Fruit fly (Drosophila melanogaster) whole organism, prepupa: Measurements from ENCODE around the gene Hand.
A peak's percentile ranks its signal among the peaks of the same experiment; 100 is the strongest.

ENCODE experiments used
- Blimp-1 ChIP-seq: fragments of 200-800 bp; sonication (Bioruptor generic); optimal IDR thresholded peaks from 3 replicates; lab custom pipeline; 2017; ENCODE audit warnings: missing biosample characterization, missing genetic modification characterization, mild to moderate bottlenecking, moderate library complexity, missing genetic modification reagents
- CG10631 ChIP-seq: fragments of 200-800 bp; sonication (Bioruptor generic); optimal IDR thresholded peaks from 2 replicates; lab custom pipeline; 2016; ENCODE audit warnings: missing biosample characterization, missing genetic modification characterization
- CG11762 ChIP-seq: fragments of 200-800 bp; sonication (Bioruptor generic); optimal IDR thresholded peaks from 3 replicates; lab custom pipeline; 2016; ENCODE audit warnings: missing biosample characterization, missing genetic modification characterization; ENCODE audit not compliant: insufficient read depth
- CG11902 ChIP-seq: fragments of 200-800 bp; sonication (Bioruptor generic); optimal IDR thresholded peaks from 3 replicates; lab custom pipeline; 2016; ENCODE audit warnings: missing biosample characterization, missing genetic modification characterization
- CG15336 ChIP-seq: fragments of 200-800 bp; sonication (Bioruptor generic); IDR thresholded peaks from 2 replicates; pipeline ENCODE4 v1.3.6; 2022; ENCODE audit warnings: missing biosample characterization, missing genetic modification characterization
- CG1621 ChIP-seq: fragments of 200-800 bp; sonication (Bioruptor generic); optimal IDR thresholded peaks from 3 replicates; lab custom pipeline; 2018; ENCODE audit warnings: missing biosample characterization, mild to moderate bottlenecking, missing genetic modification characterization
- CG3032 ChIP-seq: fragments of 200-800 bp; optimal IDR thresholded peaks from 2 replicates; lab custom pipeline; 2019; ENCODE audit warnings: missing biosample characterization, mild to moderate bottlenecking, missing genetic modification characterization, moderate library complexity
- CG31627 ChIP-seq: fragments of 200-800 bp; sonication (Bioruptor generic); optimal IDR thresholded peaks from 3 replicates; lab custom pipeline; 2016; ENCODE audit warnings: missing biosample characterization, missing genetic modification characterization
- CG34406 ChIP-seq: fragments of 200-800 bp; sonication (Bioruptor generic); optimal IDR thresholded peaks from 3 replicates; lab custom pipeline; 2016; ENCODE audit warnings: missing biosample characterization, missing genetic modification characterization
- CG4318 ChIP-seq: fragments of 200-800 bp; sonication (Bioruptor generic); optimal IDR thresholded peaks from 3 replicates; lab custom pipeline; 2017; ENCODE audit warnings: missing biosample characterization, mild to moderate bottlenecking, missing genetic modification characterization
- CG6163 ChIP-seq: fragments of 200-800 bp; sonication (Bioruptor generic); IDR thresholded peaks from 3 replicates; pipeline ENCODE4 v1.3.6; 2022; ENCODE audit warnings: missing biosample characterization, missing genetic modification characterization
- CG6792 ChIP-seq: fragments of 200-800 bp; sonication (Bioruptor generic); optimal IDR thresholded peaks from 3 replicates; lab custom pipeline; 2016; ENCODE audit warnings: missing biosample characterization, missing genetic modification characterization
- CG6808 ChIP-seq: fragments of 200-800 bp; sonication (Bioruptor generic); optimal IDR thresholded peaks from 3 replicates; lab custom pipeline; 2017; ENCODE audit warnings: missing biosample characterization, missing genetic modification characterization, mild to moderate bottlenecking, moderate library complexity, missing genetic modification reagents
- CG6854 ChIP-seq: fragments of 200-800 bp; sonication (Bioruptor generic); optimal IDR thresholded peaks from 2 replicates; lab custom pipeline; 2017; ENCODE audit warnings: missing biosample characterization, mild to moderate bottlenecking, missing genetic modification characterization
- CG8119 ChIP-seq: fragments of 200-800 bp; sonication (Bioruptor generic); IDR thresholded peaks from 3 replicates; pipeline ENCODE4 v1.3.6; 2022; ENCODE audit warnings: missing biosample characterization, missing genetic modification characterization
- CG8632 ChIP-seq: fragments of 200-800 bp; sonication (Bioruptor generic); optimal IDR thresholded peaks from 3 replicates; lab custom pipeline; 2016; ENCODE audit warnings: missing biosample characterization, missing genetic modification characterization
- CG9139 ChIP-seq: fragments of 200-800 bp; sonication (Bioruptor generic); optimal IDR thresholded peaks from 3 replicates; lab custom pipeline; 2017; ENCODE audit warnings: missing biosample characterization, mild to moderate bottlenecking, missing genetic modification characterization
- Eip78C ChIP-seq: fragments of 200-800 bp; sonication (Bioruptor generic); peaks from one replicate; lab custom pipeline; 2016; ENCODE audit warnings: missing biosample characterization, missing genetic modification characterization
- Eip93F ChIP-seq: fragments of 200-800 bp; sonication (Bioruptor generic); optimal IDR thresholded peaks from 2 replicates; lab custom pipeline; 2016; ENCODE audit warnings: missing biosample characterization, mild to moderate bottlenecking, missing genetic modification characterization
- Lpt ChIP-seq: fragments of 200-800 bp; sonication (Bioruptor generic); optimal IDR thresholded peaks from 3 replicates; lab custom pipeline; 2016; ENCODE audit warnings: missing biosample characterization, missing genetic modification characterization
- Smox ChIP-seq: fragments of 200-800 bp; sonication (Bioruptor generic); optimal IDR thresholded peaks from 3 replicates; lab custom pipeline; 2016; ENCODE audit warnings: missing biosample characterization, missing genetic modification characterization
- Sox102F ChIP-seq: fragments of 200-800 bp; sonication (Bioruptor generic); optimal IDR thresholded peaks from 2 replicates; lab custom pipeline; 2016; ENCODE audit warnings: missing biosample characterization, mild to moderate bottlenecking, missing genetic modification characterization
- Sox15 ChIP-seq: fragments of 200-800 bp; sonication (Bioruptor generic); optimal IDR thresholded peaks from 3 replicates; lab custom pipeline; 2016; ENCODE audit warnings: missing biosample characterization, missing genetic modification characterization
- achi ChIP-seq: fragments of 200-800 bp; sonication (Bioruptor generic); optimal IDR thresholded peaks from 3 replicates; lab custom pipeline; 2016; ENCODE audit warnings: missing biosample characterization, missing genetic modification characterization
- acj6 ChIP-seq: fragments of 200-800 bp; sonication (Bioruptor generic); optimal IDR thresholded peaks from 3 replicates; lab custom pipeline; 2016; ENCODE audit warnings: missing biosample characterization, missing genetic modification characterization
- dac ChIP-seq: fragments of 200-800 bp; sonication (Bioruptor generic); optimal IDR thresholded peaks from 2 replicates; lab custom pipeline; 2017; ENCODE audit warnings: missing biosample characterization, mild to moderate bottlenecking, missing genetic modification characterization
- dsx ChIP-seq: fragments of 200-800 bp; optimal IDR thresholded peaks from 3 replicates; lab custom pipeline; 2019; ENCODE audit warnings: missing biosample characterization, mild to moderate bottlenecking, missing genetic modification characterization, moderate library complexity; ENCODE audit not compliant: poor library complexity, severe bottlenecking
- esn ChIP-seq: fragments of 200-800 bp; sonication (Bioruptor generic); optimal IDR thresholded peaks from 2 replicates; lab custom pipeline; 2016; ENCODE audit warnings: missing biosample characterization, mild to moderate bottlenecking, missing genetic modification characterization, moderate library complexity
- fd59A ChIP-seq: fragments of 200-800 bp; sonication (Bioruptor generic); optimal IDR thresholded peaks from 2 replicates; lab custom pipeline; 2017; ENCODE audit warnings: missing biosample characterization, mild to moderate bottlenecking, missing genetic modification characterization, missing genetic modification reagents
- fkh ChIP-seq: fragments of 200-800 bp; sonication (Bioruptor generic); optimal IDR thresholded peaks from 3 replicates; lab custom pipeline; 2017; ENCODE audit warnings: missing biosample characterization, mild to moderate bottlenecking, missing genetic modification characterization, moderate library complexity
- lz ChIP-seq: fragments of 200-800 bp; sonication (Bioruptor generic); optimal IDR thresholded peaks from 3 replicates; lab custom pipeline; 2016; ENCODE audit warnings: missing biosample characterization, missing genetic modification characterization
- pdm3 ChIP-seq: fragments of 200-800 bp; sonication (Bioruptor generic); optimal IDR thresholded peaks from 3 replicates; lab custom pipeline; 2016; ENCODE audit warnings: missing biosample characterization, missing genetic modification characterization
- salr ChIP-seq, 2 experiments: fragments of 200-800 bp; sonication (Bioruptor generic); optimal IDR thresholded peaks; 3 replicates each; lab custom pipeline; 2016 to 2018; ENCODE audit warnings: missing biosample characterization in 2 of 2, missing genetic modification characterization in 2 of 2, mild to moderate bottlenecking in 1 of 2
- ss ChIP-seq, 2 experiments: fragments of 200-800 bp; sonication (Bioruptor generic); optimal IDR thresholded peaks; 2 replicates in 1 of 2; 3 replicates in 1 of 2; lab custom pipeline; 2017 to 2018; ENCODE audit warnings: mild to moderate bottlenecking in 2 of 2, missing biosample characterization in 2 of 2, missing genetic modification characterization in 2 of 2, moderate library complexity in 1 of 2

Gene Hand

dm6 chr2L:10266511-10266910, 28.7 kb downstream of the Hand start, which contains the start of gene CG4953:
TSS of gene CG4953 (plus strand) at chr2L:10266703.
- TF ChIP-seq fkh (peak; percentile 78), ss (GFP tag; optimal IDR thresholded peaks at IDR 0.05; lab: Kevin White, UChicago) (no peak)

DNA sequence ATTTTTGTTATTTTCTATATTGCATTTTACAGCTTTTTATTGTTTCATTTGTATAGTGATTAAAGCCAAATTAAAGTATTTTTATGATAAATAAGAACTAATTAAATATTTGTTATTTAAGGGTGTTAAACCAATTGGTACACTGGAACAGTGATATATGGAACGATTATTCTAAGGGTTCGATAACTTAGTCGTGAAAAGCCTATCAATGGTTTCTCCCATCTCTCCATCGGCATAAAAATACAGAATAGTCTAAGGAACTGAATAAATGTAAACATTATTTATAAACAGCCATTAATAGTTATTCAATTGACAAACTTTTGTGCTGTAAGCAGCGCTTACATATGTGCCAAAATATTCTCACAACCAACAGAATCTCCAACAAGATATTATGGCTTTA, 30.1 kb downstream of the Hand start, which contains the start of gene Mob3:
Mob3 (plus strand) TSS at position 208 of the 400 bp plus-strand sequence.
- peak; percentile 43 for TF ChIP-seq fkh
- peak; percentile 30 for TF ChIP-seq esn (GFP tag; lab: Kevin White, UChicago)
- TF ChIP-seq CG34406 (GFP tag; lab: Kevin White, UChicago), result no peak

dm6 chr2L:10263830-10264634, 31.2 kb downstream of the Hand start, which contains the start of gene REPTOR-BP:
TSS of gene REPTOR-BP (plus strand) at chr2L:10264125.
- no peak for TF ChIP-seq CG3032 (tag; lab: Kevin White, UChicago)
- TF ChIP-seq CG9139 (GFP tag; lab: Kevin White, UChicago), result no peak
- no peak for TF ChIP-seq CG31627
- peak; percentile 31 for TF ChIP-seq Eip93F (GFP tag; lab: Kevin White, UChicago)
- no peak for TF ChIP-seq CG15336 (GFP tag; lab: Robert Waterston, UW)
- no peak for TF ChIP-seq dac
- no peak for TF ChIP-seq CG8632 (GFP tag; lab: Kevin White, UChicago)
- TF ChIP-seq Sox102F (GFP tag; lab: Kevin White, UChicago), result no peak
- TF ChIP-seq Lpt (GFP tag; lab: Kevin White, UChicago), result no peak
- no peak for TF ChIP-seq CG11762
- no peak for TF ChIP-seq lz (GFP tag; lab: Kevin White, UChicago)
- TF ChIP-seq Sox15 (GFP tag; lab: Kevin White, UChicago), result no peak
- no peak for TF ChIP-seq CG6854 (GFP tag; lab: Kevin White, UChicago)
- TF ChIP-seq fkh, result peak; percentile 64
- peak; percentile 43 for TF ChIP-seq Eip78C
- no peak for TF ChIP-seq salr (GFP tag; optimal IDR thresholded peaks at IDR 0.05; lab: Kevin White, UChicago)
- no peak for TF ChIP-seq CG6792 (GFP tag; lab: Kevin White, UChicago)
- no peak for TF ChIP-seq CG8119 (GFP tag; lab: Robert Waterston, UW)

DNA sequence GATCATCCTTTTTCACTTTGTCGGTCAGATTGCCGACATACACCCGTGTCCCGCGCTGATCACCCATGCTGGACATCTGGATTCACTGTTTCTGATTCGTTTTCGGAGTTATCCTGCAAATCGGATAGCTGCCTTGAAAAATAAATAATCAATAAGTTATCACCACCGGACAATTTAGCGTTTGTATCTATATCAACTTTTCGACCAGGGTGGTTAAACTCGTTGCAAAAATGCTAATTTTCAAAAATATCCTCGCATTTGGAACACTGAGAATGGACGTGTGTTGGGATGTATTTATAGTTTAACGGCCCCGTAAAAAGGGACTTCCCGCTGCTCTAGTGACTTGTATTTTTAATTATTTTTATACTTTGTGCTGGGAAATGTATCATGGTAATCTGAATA, 31.8 kb downstream of the Hand start, which contains the start of gene Rsf1:
Rsf1 (minus strand) TSS at position 212 of the 402 bp plus-strand sequence.
- TF ChIP-seq Eip78C (peak; percentile 18), esn (GFP tag; lab: Kevin White, UChicago) (no peak)

- no peak for TF ChIP-seq Eip93F (GFP tag; lab: Kevin White, UChicago)
- TF ChIP-seq CG10631, result no peak
- TF ChIP-seq CG1621 (tag; lab: Kevin White, UChicago), result no peak
- TF ChIP-seq CG6808 (GFP tag; lab: Kevin White, UChicago), result no peak
- TF ChIP-seq acj6 (GFP tag; lab: Kevin White, UChicago), result no peak
- no peak for TF ChIP-seq fkh
- no peak for TF ChIP-seq lz (GFP tag; lab: Kevin White, UChicago)
- TF ChIP-seq Smox, result no peak
- TF ChIP-seq CG6792 (GFP tag; lab: Kevin White, UChicago), result no peak
- no peak for TF ChIP-seq Blimp-1 (GFP tag; lab: Kevin White, UChicago)
- no peak for TF ChIP-seq Eip78C
- TF ChIP-seq CG34406 (GFP tag; lab: Kevin White, UChicago), result no peak
- no peak for TF ChIP-seq dsx (GFP tag; lab: Kevin White, UChicago)
- TF ChIP-seq achi (GFP tag; lab: Kevin White, UChicago), result no peak
- TF ChIP-seq esn (GFP tag; lab: Kevin White, UChicago), result no peak
- no peak for TF ChIP-seq CG11902 (GFP tag; lab: Kevin White, UChicago)
- no peak for TF ChIP-seq CG6163 (GFP tag; lab: Robert Waterston, UW)
- no peak for TF ChIP-seq pdm3 (GFP tag; lab: Kevin White, UChicago)
- no peak for TF ChIP-seq fd59A
- no peak for TF ChIP-seq CG4318
Observed at dm6 chr2L:10261774-10262173, 33.4 kb downstream of the Hand start.
